Worm (Caenorhabditis elegans) whole organism, L2 larva: Measurements from ENCODE around the gene suf-1.
A peak's percentile ranks its signal among the peaks of the same experiment; 100 is the strongest.

ENCODE experiments used
- C34F6.9 ChIP-seq: fragments of 150-350 bp; optimal IDR thresholded peaks from 2 replicates; lab custom pipeline; 2014; ENCODE audit warnings: missing biosample characterization, missing genetic modification characterization
- blmp-1 ChIP-seq: sonication (generic microtip); optimal IDR thresholded peaks from 2 replicates; lab custom pipeline; 2017; ENCODE audit warnings: missing genetic modification characterization, mild to moderate bottlenecking, missing compliant biosample characterization, antibody characterized with exemption, moderate library complexity; ENCODE audit not compliant: insufficient read depth
- crh-2 ChIP-seq: sonication (generic microtip); optimal IDR thresholded peaks from 2 replicates; lab custom pipeline; 2017; ENCODE audit warnings: missing biosample characterization, missing genetic modification characterization
- mab-5 ChIP-seq: fragments of 150-350 bp; optimal IDR thresholded peaks from 2 replicates; lab custom pipeline; 2014; ENCODE audit warnings: missing biosample characterization, missing genetic modification characterization
- nhr-129 ChIP-seq: fragments of 150-350 bp; optimal IDR thresholded peaks from 2 replicates; lab custom pipeline; 2014; ENCODE audit warnings: missing biosample characterization, missing genetic modification characterization
- nhr-77 ChIP-seq: fragments of 150-350 bp; optimal IDR thresholded peaks from 2 replicates; lab custom pipeline; 2014; ENCODE audit warnings: missing biosample characterization, missing genetic modification characterization
- sma-3 ChIP-seq: sonication (generic microtip); optimal IDR thresholded peaks from 2 replicates; lab custom pipeline; 2016; ENCODE audit warnings: missing genetic modification reagents, missing genetic modification characterization, missing compliant biosample characterization
- sma-9 ChIP-seq, 2 experiments: fragments of 150-350 bp in 1 of 2; sonication (generic microtip) in 1 of 2; optimal IDR thresholded peaks; 2 replicates each; lab custom pipeline; 2014 to 2016; ENCODE audit warnings: missing genetic modification characterization in 2 of 2, mild to moderate bottlenecking in 1 of 2, missing biosample characterization in 1 of 2, missing compliant biosample characterization in 1 of 2, missing genetic modification reagents in 1 of 2, moderate library complexity in 1 of 2

suf-1 gene

ce11 chrII:8650644-8651159 is 47.1 kb downstream of the suf-1 start, which contains the start of gene pyr-1:
Gene pyr-1, plus strand, starts transcription at chrII:8651109.
- TF ChIP-seq nhr-77 (no peak), sma-9 (GFP tag; optimal IDR thresholded peaks at IDR 0.05; lab: Kevin White, UChicago) (peak; percentile 46), sma-9 (tag; optimal IDR thresholded peaks at IDR 0.05; lab: Kevin White, UChicago) (no peak), sma-3 (peak; percentile 20), nhr-129 (tag; lab: Kevin White, UChicago) (peak; percentile 53), mab-5 (tag; lab: Kevin White, UChicago) (no peak), blmp-1 (tag; lab: Kevin White, UChicago) (no peak), C34F6.9 (tag; lab: Kevin White, UChicago) (peak; percentile 67), crh-2 (tag; lab: Kevin White, UChicago) (peak; percentile 3)
- TF ChIP-seq, all 48 proteins: peak for 5
